Fruit fly (Drosophila melanogaster) S2 (cell line): ENCODE data around the gene CG12818.

ENCODE experiments used
- CG8478 ChIP-seq: fragments of >200 bp; optimal IDR thresholded peaks from 2 replicates; lab custom pipeline; 2018
- CTCF ChIP-seq, 2 experiments: fragments of >200 bp; optimal IDR thresholded peaks; 2 replicates each; lab custom pipeline; 2018

dm6 chr3R:10284169-10284568 is 47.2 kb upstream of the CG12818 start:
- TF ChIP-seq CG8478 (lab: Kevin White, UChicago), result no peak
- no peak for TF ChIP-seq CTCF (optimal IDR thresholded peaks at IDR 0.05; lab: Kevin White, UChicago)
